Worm (Caenorhabditis elegans) whole organism, young adult: ENCODE data around the gene gei-1.

Source experiments
- Y56A3A.18 ChIP-seq: fragments of 200-800 bp; sonication (Bioruptor generic); IDR thresholded peaks from 2 replicates; pipeline ENCODE4 v1.3.6; 2022; ENCODE audit warnings: missing genetic modification reagents, missing genetic modification characterization, missing compliant biosample characterization
- dox-1 ChIP-seq: fragments of 200-800 bp; sonication (Bioruptor generic); IDR thresholded peaks from 2 replicates; pipeline ENCODE4 v1.3.6; 2022; ENCODE audit warnings: missing genetic modification reagents, missing genetic modification characterization, missing compliant biosample characterization
- lin-40 ChIP-seq: sonication (generic microtip); optimal IDR thresholded peaks from 2 replicates; lab custom pipeline; 2016; ENCODE audit warnings: missing genetic modification characterization, mild to moderate bottlenecking, missing compliant biosample characterization, missing genotype, missing genetic modification reagents
- rec-8 ChIP-seq, 2 experiments: sonication (generic microtip); optimal IDR thresholded peaks; 2 replicates each; lab custom pipeline; 2016; ENCODE audit warnings: mild to moderate bottlenecking in 2 of 2, missing genetic modification characterization in 2 of 2, missing genetic modification reagents in 2 of 2, missing genotype in 2 of 2, missing biosample characterization in 1 of 2, missing compliant biosample characterization in 1 of 2, moderate library complexity in 1 of 2

DNA sequence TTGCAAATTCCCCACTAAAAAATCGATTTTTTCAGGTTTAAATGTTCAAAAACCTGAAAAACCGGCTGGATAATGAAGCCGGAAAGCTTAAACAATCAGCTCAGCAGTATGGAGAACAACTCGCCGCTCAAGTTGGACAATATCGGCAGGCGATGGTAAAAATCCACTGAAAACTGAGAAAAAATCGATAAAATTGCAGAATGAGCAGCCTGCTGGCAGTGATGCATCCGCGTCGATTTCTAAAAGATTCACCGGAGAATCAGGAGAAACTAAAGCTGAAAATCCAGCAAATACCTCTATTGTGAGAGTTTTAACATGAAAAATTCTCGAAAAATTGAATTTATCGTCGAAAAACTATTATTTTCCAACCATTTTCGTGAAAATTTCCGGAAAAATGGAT, 60.9 kb downstream of the gei-1 start, which contains the start of gene golg-4:
- TF ChIP-seq dox-1 (GFP tag; lab: Robert Waterston, UW) = no peak
- TF ChIP-seq lin-40 (tag; lab: Kevin White, UChicago) = no peak
- TF ChIP-seq Y56A3A.18 (GFP tag; lab: Robert Waterston, UW) = no peak
- no peak for TF ChIP-seq rec-8 (tag; optimal IDR thresholded peaks at IDR 0.05; lab: Kevin White, UChicago)
